Worm (Caenorhabditis elegans) whole organism, L4 larva: ENCODE data around the gene C16C10.13.

Experiments
- D1046.2 ChIP-seq: fragments of 200-800 bp; sonication (Bioruptor generic); IDR thresholded peaks from 2 replicates; pipeline ENCODE4 v1.3.6; 2022; ENCODE audit warnings: missing genetic modification characterization, missing compliant biosample characterization
- F37D6.2 ChIP-seq: sonication (generic microtip); optimal IDR thresholded peaks from 2 replicates; lab custom pipeline; 2016; ENCODE audit warnings: mild to moderate bottlenecking, missing genetic modification characterization, missing compliant biosample characterization
- R02D3.7 ChIP-seq: fragments of 150-350 bp; sonication (generic microtip); optimal IDR thresholded peaks from 3 replicates; lab custom pipeline; 2014; ENCODE audit warnings: missing biosample characterization, missing genetic modification characterization
- T20F7.1 ChIP-seq: fragments of 200-800 bp; sonication (Bioruptor generic); optimal IDR thresholded peaks from 2 replicates; lab custom pipeline; 2018; ENCODE audit warnings: mild to moderate bottlenecking, missing genetic modification characterization, missing compliant biosample characterization
- T26A8.4 ChIP-seq: fragments of 200-800 bp; sonication (Bioruptor generic); IDR thresholded peaks from 2 replicates; pipeline ENCODE4 v1.3.6; 2022; ENCODE audit warnings: missing genetic modification characterization, missing compliant biosample characterization
- Y105C5A.15 ChIP-seq: fragments of 200-800 bp; sonication (Bioruptor generic); IDR thresholded peaks from 2 replicates; pipeline ENCODE4 v1.3.6; 2022; ENCODE audit warnings: missing genetic modification characterization, missing compliant biosample characterization
- ZK337.2 ChIP-seq: fragments of 200-800 bp; sonication (Bioruptor generic); IDR thresholded peaks from 2 replicates; pipeline ENCODE4 v1.3.6; 2022; ENCODE audit warnings: missing genetic modification reagents, missing genetic modification characterization, missing compliant biosample characterization
- aha-1 ChIP-seq: fragments of 150-350 bp; peaks from one replicate; lab custom pipeline; 2014; ENCODE audit warnings: missing biosample characterization, missing genetic modification characterization
- aly-2 ChIP-seq: sonication (generic microtip); optimal IDR thresholded peaks from 2 replicates; lab custom pipeline; 2018; ENCODE audit warnings: missing biosample characterization, missing genetic modification characterization
- ama-1 ChIP-seq: fragments of 150-350 bp; optimal IDR thresholded peaks from 2 replicates; lab custom pipeline; 2014; ENCODE audit warnings: inconsistent platforms, mixed read lengths
- arid-1 ChIP-seq: fragments of 200-800 bp; sonication (Bioruptor generic); conservative IDR thresholded peaks from 2 replicates; pipeline ENCODE4 v1.3.6; 2022; ENCODE audit warnings: missing genetic modification reagents, missing genetic modification characterization, missing compliant biosample characterization
- attf-4 ChIP-seq: sonication (generic microtip); optimal IDR thresholded peaks from 3 replicates; lab custom pipeline; 2017; ENCODE audit warnings: missing biosample characterization, missing genetic modification characterization
- ceh-28 ChIP-seq: fragments of 150-350 bp; optimal IDR thresholded peaks from 2 replicates; lab custom pipeline; 2014; ENCODE audit warnings: missing biosample characterization, missing genetic modification reagents, missing genetic modification characterization
- ceh-32 ChIP-seq: sonication (generic microtip); optimal IDR thresholded peaks from 2 replicates; lab custom pipeline; 2016; ENCODE audit warnings: mild to moderate bottlenecking, missing genetic modification characterization, missing compliant biosample characterization; ENCODE audit not compliant: poor library complexity
- ceh-62 ChIP-seq: sonication (generic microtip); optimal IDR thresholded peaks from 2 replicates; lab custom pipeline; 2017; ENCODE audit warnings: missing biosample characterization, missing genetic modification characterization
- ces-1 ChIP-seq: fragments of 150-350 bp; sonication (generic microtip); optimal IDR thresholded peaks from 4 replicates; lab custom pipeline; 2014; ENCODE audit warnings: missing biosample characterization, missing genetic modification reagents, missing genetic modification characterization
- ctbp-1 ChIP-seq: fragments of 200-800 bp; sonication (Bioruptor generic); IDR thresholded peaks from 2 replicates; pipeline ENCODE4 v1.3.6; 2022; ENCODE audit warnings: missing genetic modification reagents, missing genetic modification characterization, missing compliant biosample characterization
- daf-8 ChIP-seq: fragments of 200-800 bp; sonication (Bioruptor generic); IDR thresholded peaks from 2 replicates; pipeline ENCODE4 v1.3.6; 2022; ENCODE audit warnings: missing genetic modification characterization, missing compliant biosample characterization
- dmd-6 ChIP-seq: fragments of 200-800 bp; sonication (Bioruptor generic); IDR thresholded peaks from 2 replicates; pipeline ENCODE4 v1.3.6; 2022; ENCODE audit warnings: missing genetic modification reagents, missing genetic modification characterization, missing compliant biosample characterization
- dmd-8 ChIP-seq: fragments of 200-800 bp; sonication (Bioruptor generic); IDR thresholded peaks from 2 replicates; pipeline ENCODE4 v1.3.6; 2022; ENCODE audit warnings: missing genetic modification characterization, missing compliant biosample characterization
- dpl-1 ChIP-seq: fragments of 150-350 bp; optimal IDR thresholded peaks from 2 replicates; lab custom pipeline; 2014; ENCODE audit warnings: missing biosample characterization, missing genetic modification reagents, missing genetic modification characterization
- dve-1 ChIP-seq: sonication (generic microtip); optimal IDR thresholded peaks from 2 replicates; lab custom pipeline; 2017; ENCODE audit warnings: antibody characterized with exemption, mild to moderate bottlenecking, missing genetic modification characterization, missing compliant biosample characterization; ENCODE audit not compliant: insufficient read depth
- egl-43 ChIP-seq: fragments of 200-800 bp; sonication (Bioruptor generic); IDR thresholded peaks from 2 replicates; pipeline ENCODE4 v1.3.6; 2022; ENCODE audit warnings: missing genetic modification reagents, missing genetic modification characterization, missing compliant biosample characterization
- fkh-10 ChIP-seq: fragments of 150-350 bp; optimal IDR thresholded peaks from 2 replicates; lab custom pipeline; 2014; ENCODE audit warnings: missing biosample characterization, missing genetic modification reagents, missing genetic modification characterization
- gei-8 ChIP-seq: fragments of 200-800 bp; sonication (Bioruptor generic); optimal IDR thresholded peaks from 2 replicates; lab custom pipeline; 2018; ENCODE audit warnings: mild to moderate bottlenecking, missing genetic modification characterization, missing compliant biosample characterization
- hif-1 ChIP-seq, 2 experiments: sonication (generic microtip); optimal IDR thresholded peaks; 2 replicates each; lab custom pipeline; 2016 to 2017; ENCODE audit warnings: missing compliant biosample characterization in 2 of 2, missing genetic modification characterization in 2 of 2, missing genetic modification reagents in 2 of 2, missing genotype in 2 of 2, mild to moderate bottlenecking in 1 of 2
- hlh-30 ChIP-seq: sonication (generic microtip); optimal IDR thresholded peaks from 2 replicates; lab custom pipeline; 2017; ENCODE audit warnings: antibody characterized with exemption, mild to moderate bottlenecking, missing genetic modification characterization, missing compliant biosample characterization; ENCODE audit not compliant: insufficient read depth
- hmg-1.1 ChIP-seq: fragments of 200-800 bp; sonication (Bioruptor generic); IDR thresholded peaks from 2 replicates; pipeline ENCODE4 v1.3.6; 2022; ENCODE audit warnings: missing genetic modification reagents, missing genetic modification characterization, missing compliant biosample characterization
- jun-1 ChIP-seq: fragments of 150-350 bp; optimal IDR thresholded peaks from 2 replicates; lab custom pipeline; 2014; ENCODE audit warnings: missing biosample characterization, missing genetic modification reagents, missing genetic modification characterization
- lin-29 ChIP-seq: fragments of 200-800 bp; sonication (Bioruptor generic); IDR thresholded peaks from 2 replicates; pipeline ENCODE4 v1.3.6; 2022; ENCODE audit warnings: missing genetic modification reagents, missing genetic modification characterization, missing compliant biosample characterization
- lin-39 ChIP-seq: fragments of 150-350 bp; optimal IDR thresholded peaks from 2 replicates; lab custom pipeline; 2014; ENCODE audit warnings: missing biosample characterization, missing genetic modification reagents, missing genetic modification characterization
- mdl-1 ChIP-seq, 2 experiments: fragments of 150-350 bp in 1 of 2; sonication (generic microtip) in 1 of 2; optimal IDR thresholded peaks; 2 replicates each; lab custom pipeline; 2014 to 2017; ENCODE audit warnings: missing biosample characterization in 2 of 2, missing genetic modification characterization in 2 of 2
- mep-1 ChIP-seq: fragments of 150-350 bp; sonication (generic microtip); optimal IDR thresholded peaks from 3 replicates; lab custom pipeline; 2014; ENCODE audit warnings: missing biosample characterization, missing genetic modification characterization
- nhr-111 ChIP-seq: fragments of 200-800 bp; sonication (Bioruptor generic); optimal IDR thresholded peaks from 2 replicates; lab custom pipeline; 2018; ENCODE audit warnings: mild to moderate bottlenecking, missing genetic modification characterization, missing compliant biosample characterization
- nhr-237 ChIP-seq: sonication (generic microtip); optimal IDR thresholded peaks from 2 replicates; lab custom pipeline; 2017; ENCODE audit warnings: missing biosample characterization, missing genetic modification characterization
- nhr-6 ChIP-seq: fragments of 150-350 bp; optimal IDR thresholded peaks from 2 replicates; lab custom pipeline; 2014; ENCODE audit warnings: missing biosample characterization, missing genetic modification characterization
- nhr-76 ChIP-seq: fragments of 150-350 bp; optimal IDR thresholded peaks from 2 replicates; lab custom pipeline; 2014; ENCODE audit warnings: missing biosample characterization, missing genetic modification characterization
- pha-4 ChIP-seq, 2 experiments: fragments of 150-350 bp in 1 of 2; fragments of 200-800 bp in 1 of 2; sonication (Bioruptor generic) in 1 of 2; IDR thresholded peaks in 1 of 2; optimal IDR thresholded peaks in 1 of 2; 2 replicates each; pipeline versions ENCODE4 v1.3.6 to Lab custom; 2014 to 2022; ENCODE audit warnings: missing genetic modification characterization in 2 of 2, missing genetic modification reagents in 2 of 2, missing biosample characterization in 1 of 2, missing compliant biosample characterization in 1 of 2
- php-3 ChIP-seq: fragments of 200-800 bp; sonication (Bioruptor generic); IDR thresholded peaks from 2 replicates; pipeline ENCODE4 v1.3.6; 2022; ENCODE audit warnings: missing genetic modification reagents, missing genetic modification characterization, missing compliant biosample characterization
- pqm-1 ChIP-seq: sonication (generic microtip); optimal IDR thresholded peaks from 2 replicates; lab custom pipeline; 2017; ENCODE audit warnings: missing biosample characterization, missing genetic modification characterization
- saeg-2 ChIP-seq: fragments of 200-800 bp; sonication (Bioruptor generic); IDR thresholded peaks from 2 replicates; pipeline ENCODE4 v1.3.6; 2022; ENCODE audit warnings: missing genetic modification reagents, missing genetic modification characterization, missing compliant biosample characterization
- set-16 ChIP-seq: fragments of 200-800 bp; sonication (Bioruptor generic); IDR thresholded peaks from 2 replicates; pipeline ENCODE4 v1.3.6; 2022; ENCODE audit warnings: missing genetic modification reagents, missing genetic modification characterization, missing compliant biosample characterization
- spr-1 ChIP-seq: sonication (generic microtip); optimal IDR thresholded peaks from 2 replicates; lab custom pipeline; 2016; ENCODE audit warnings: mild to moderate bottlenecking, missing genetic modification characterization, missing compliant biosample characterization
- tag-97 ChIP-seq: fragments of 200-800 bp; sonication (Bioruptor generic); IDR thresholded peaks from 2 replicates; pipeline ENCODE4 v1.3.6; 2022; ENCODE audit warnings: missing genetic modification characterization, missing compliant biosample characterization
- unc-130 ChIP-seq: sonication (generic microtip); optimal IDR thresholded peaks from 2 replicates; lab custom pipeline; 2016; ENCODE audit warnings: missing genetic modification reagents, missing genetic modification characterization, missing compliant biosample characterization
- unc-39 ChIP-seq: sonication (generic microtip); optimal IDR thresholded peaks from 2 replicates; lab custom pipeline; 2017; ENCODE audit warnings: missing biosample characterization, missing genetic modification characterization
- vab-7 ChIP-seq: fragments of 200-800 bp; sonication (Bioruptor generic); IDR thresholded peaks from 2 replicates; pipeline ENCODE4 v1.3.6; 2022; ENCODE audit warnings: missing genetic modification reagents, missing genetic modification characterization, missing compliant biosample characterization
- zip-2 ChIP-seq: fragments of 150-350 bp; optimal IDR thresholded peaks from 2 replicates; lab custom pipeline; 2014; ENCODE audit warnings: missing biosample characterization, missing genetic modification characterization
- ztf-11 ChIP-seq: fragments of 150-350 bp; optimal IDR thresholded peaks from 2 replicates; lab custom pipeline; 2014; ENCODE audit warnings: missing biosample characterization, missing genetic modification characterization

C16C10.13 gene

DNA sequence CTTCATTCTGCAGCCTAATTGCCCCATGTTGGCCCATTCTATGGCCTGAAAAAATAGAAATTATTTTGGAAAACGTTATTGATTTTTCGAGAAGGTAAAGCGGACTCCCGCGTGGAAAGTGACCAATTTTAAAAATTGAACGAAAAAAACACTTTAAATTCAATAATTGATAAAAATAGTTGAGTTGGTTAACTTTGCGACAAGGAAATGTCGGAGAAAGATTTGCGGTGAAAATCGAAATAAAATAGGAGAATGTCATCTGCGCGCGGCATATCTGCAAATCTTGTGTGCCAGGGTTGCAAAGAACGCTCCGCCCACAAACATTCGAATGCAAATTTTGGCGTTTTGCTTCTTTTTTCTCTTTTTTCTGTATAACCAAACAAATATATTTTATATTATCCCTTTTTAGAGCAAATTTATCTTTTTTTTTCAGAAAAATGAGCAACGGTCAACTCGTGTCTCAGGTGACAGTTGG is 5.3 kb upstream of the C16C10.13 start, which contains the start of the genes rnf-121 and C16C10.4 (continued):
- peak; percentile 66 for TF ChIP-seq mep-1 (tag; lab: Kevin White, UChicago)
- peak; percentile 4 for TF ChIP-seq ceh-28 (tag; lab: Kevin White, UChicago)
- no peak for TF ChIP-seq nhr-111 (GFP tag; lab: Kevin White, UChicago)
- no peak for TF ChIP-seq Y105C5A.15
- TF ChIP-seq tag-97 (GFP tag; lab: Robert Waterston, UW): no peak
- peak; percentile 71 for TF ChIP-seq dpl-1
- TF ChIP-seq php-3 (GFP tag; lab: Robert Waterston, UW): no peak
- TF ChIP-seq mdl-1 (tag; optimal IDR thresholded peaks at IDR 0.05; lab: Kevin White, UChicago): no peak
- TF ChIP-seq daf-8 (GFP tag; lab: Robert Waterston, UW): no peak
- no peak for TF ChIP-seq ZK337.2 (GFP tag; lab: Robert Waterston, UW)
- TF ChIP-seq dmd-8: no peak
- TF ChIP-seq dmd-6 (GFP tag; lab: Robert Waterston, UW): no peak
- TF ChIP-seq saeg-2 (GFP tag; lab: Robert Waterston, UW): no peak
- no peak; the same call in 1 of the 2 replicates for TF ChIP-seq T26A8.4 (GFP tag; lab: Robert Waterston, UW)
- no peak for TF ChIP-seq gei-8 (GFP tag; lab: Kevin White, UChicago)
- peak; percentile 40; the same call in 1 of the 2 replicates for TF ChIP-seq vab-7 (GFP tag; lab: Robert Waterston, UW)
- TF ChIP-seq dve-1 (tag; lab: Kevin White, UChicago): peak; percentile 29
- no peak for TF ChIP-seq ces-1
- no peak for TF ChIP-seq nhr-237 (tag; lab: Kevin White, UChicago)
- peak in 1 of 2 experiments; percentile 36 for TF ChIP-seq hif-1 (tag; optimal IDR thresholded peaks at IDR 0.05; lab: Kevin White, UChicago)

DNA sequence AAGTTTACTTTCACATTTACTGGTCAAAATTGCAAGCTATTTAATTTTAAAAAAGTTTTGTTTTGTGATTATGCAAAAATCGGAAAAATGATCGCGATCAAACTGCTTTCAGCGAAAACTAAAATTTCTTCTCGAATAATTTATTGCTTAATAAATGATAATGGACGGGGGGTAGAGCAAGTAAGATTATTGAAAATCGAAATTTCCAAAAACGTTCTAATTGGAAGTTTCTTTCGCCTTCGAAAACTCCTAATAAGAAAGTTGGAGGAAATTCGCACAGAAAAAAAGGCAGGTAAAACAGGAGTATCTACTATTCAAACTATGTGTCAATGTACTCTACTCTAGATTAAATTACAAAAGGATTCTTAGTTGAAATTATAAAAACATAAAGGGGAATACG is 4.0 kb upstream of the C16C10.13 start:
- no peak for TF ChIP-seq D1046.2 (GFP tag; lab: Robert Waterston, UW)
- TF ChIP-seq zip-2: no peak
- no peak for TF ChIP-seq spr-1 (tag; lab: Kevin White, UChicago)
- TF ChIP-seq lin-39 (tag; lab: Kevin White, UChicago): no peak
- peak; percentile 84 for TF ChIP-seq aly-2 (tag; lab: Kevin White, UChicago)
- 0 out of 2 replicates have a peak, but pooled peaks have one; percentile 56 for TF ChIP-seq pha-4 (GFP tag; IDR thresholded peaks at IDR 0.05; lab: Robert Waterston, UW)
- no peak for TF ChIP-seq pha-4 (tag; optimal IDR thresholded peaks at IDR 0.05; lab: Kevin White, UChicago)
- no peak for TF ChIP-seq set-16
- TF ChIP-seq ceh-32: no peak
- no peak for TF ChIP-seq ama-1 (lab: Kevin White, UChicago)
- no peak for TF ChIP-seq saeg-2 (GFP tag; lab: Robert Waterston, UW)
- no peak for TF ChIP-seq nhr-6 (tag; lab: Kevin White, UChicago)
- TF ChIP-seq T20F7.1 (GFP tag; lab: Kevin White, UChicago): no peak
- no peak for TF ChIP-seq ceh-28 (tag; lab: Kevin White, UChicago)
- TF ChIP-seq ceh-62 (tag; lab: Kevin White, UChicago): no peak
- TF ChIP-seq hmg-1.1 (GFP tag; lab: Robert Waterston, UW): no peak
- no peak for TF ChIP-seq F37D6.2 (tag; lab: Kevin White, UChicago)
- peak; percentile 45 for TF ChIP-seq unc-130 (GFP tag; lab: Kevin White, UChicago)
- TF ChIP-seq daf-8 (GFP tag; lab: Robert Waterston, UW): no peak
- TF ChIP-seq jun-1: no peak
- no peak for TF ChIP-seq nhr-76 (tag; lab: Kevin White, UChicago)
- TF ChIP-seq ZK337.2 (GFP tag; lab: Robert Waterston, UW): no peak
- TF ChIP-seq pqm-1 (tag; lab: Kevin White, UChicago): no peak
- no peak for TF ChIP-seq ces-1
- 0 out of 2 replicates have a peak, but pooled peaks have one; percentile 29 for TF ChIP-seq ctbp-1
- TF ChIP-seq aha-1: no peak
- TF ChIP-seq hlh-30 (tag; lab: Kevin White, UChicago): no peak
- no peak for TF ChIP-seq R02D3.7 (tag; lab: Kevin White, UChicago)
- TF ChIP-seq lin-29: no peak
- TF ChIP-seq ztf-11 (tag; lab: Kevin White, UChicago): no peak
- no peak for TF ChIP-seq attf-4 (tag; lab: Kevin White, UChicago)
- no peak for TF ChIP-seq fkh-10 (GFP tag; lab: Kevin White, UChicago)
- TF ChIP-seq hif-1 (tag; optimal IDR thresholded peaks at IDR 0.05; lab: Kevin White, UChicago): no peak
- peak; percentile 45; the same call in 1 of the 2 replicates for TF ChIP-seq arid-1 (GFP tag; lab: Robert Waterston, UW)
- TF ChIP-seq egl-43 (GFP tag; lab: Robert Waterston, UW): peak; percentile 30; the same call in 1 of the 2 replicates
- TF ChIP-seq unc-39 (tag; lab: Kevin White, UChicago): no peak
